Worm (Caenorhabditis elegans) whole organism, dauer: ENCODE results near the gene K08B12.3.

Experiments used
- unc-62 ChIP-seq: sonication (generic microtip); optimal IDR thresholded peaks from 2 replicates; lab custom pipeline; 2017; ENCODE audit warnings: missing biosample characterization, missing genetic modification reagents, missing genetic modification characterization

K08B12.3 gene

DNA sequence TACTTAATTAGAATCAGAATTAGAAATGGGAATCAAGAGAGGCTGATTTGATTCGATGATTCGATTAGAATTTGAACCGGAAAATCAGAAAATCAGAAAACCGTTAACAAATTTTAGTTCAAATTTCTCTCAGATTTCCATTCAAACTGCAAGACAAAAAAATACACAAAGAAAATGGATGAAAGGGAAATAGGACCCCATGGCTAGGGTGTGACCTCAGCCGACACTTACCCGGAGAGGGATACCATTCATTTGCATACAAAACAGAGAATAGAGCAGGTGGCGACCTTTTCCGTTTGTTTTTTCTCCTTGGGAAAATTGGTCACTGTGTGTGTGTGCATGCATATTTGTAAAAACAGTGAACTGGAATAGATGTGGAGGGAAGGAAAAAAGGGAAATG, 1.0 kb upstream of the K08B12.3 start:
- no peak for TF ChIP-seq unc-62 (GFP tag; lab: Kevin White, UChicago)

DNA sequence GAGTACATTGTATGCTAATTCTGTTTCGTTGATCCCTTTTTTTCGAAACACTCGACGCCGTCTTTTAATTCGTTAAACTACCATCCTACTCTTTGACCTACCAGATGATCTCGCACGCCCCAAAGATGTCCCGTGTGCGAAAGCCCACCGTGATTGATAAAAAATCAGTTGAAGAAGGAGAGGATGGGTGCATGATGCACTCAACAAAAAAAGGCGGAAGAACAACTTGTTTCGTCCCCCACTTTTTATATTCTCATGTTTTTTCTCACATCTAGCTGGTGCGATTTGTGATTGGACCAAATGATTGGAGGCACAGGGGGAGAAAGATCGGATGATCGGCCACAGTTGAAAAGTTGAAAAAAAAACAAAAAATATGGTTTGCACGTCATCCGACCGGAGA, 3.4 kb downstream of the K08B12.3 start:
- no peak for TF ChIP-seq unc-62 (GFP tag; lab: Kevin White, UChicago)

DNA sequence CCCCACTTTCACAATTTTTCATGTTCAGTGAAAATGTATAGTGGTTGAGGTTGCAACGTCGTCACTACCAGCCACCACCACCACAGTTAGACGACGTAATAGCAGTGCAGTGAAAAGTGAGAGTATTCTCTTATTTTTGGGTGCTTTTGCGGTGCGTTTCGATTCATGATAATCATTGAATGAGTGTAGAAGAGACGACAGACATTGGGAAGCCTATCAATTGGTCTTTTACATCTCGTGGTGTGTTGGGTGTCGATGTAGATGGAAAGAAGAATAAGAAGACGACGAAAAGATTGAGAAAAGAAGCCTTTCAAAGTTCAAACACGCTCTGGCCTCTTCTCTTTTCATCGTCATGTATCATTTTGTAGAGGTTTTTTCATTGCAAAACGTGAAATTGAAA, 4.9 kb downstream of the K08B12.3 start:
- no peak for TF ChIP-seq unc-62 (GFP tag; lab: Kevin White, UChicago)

DNA sequence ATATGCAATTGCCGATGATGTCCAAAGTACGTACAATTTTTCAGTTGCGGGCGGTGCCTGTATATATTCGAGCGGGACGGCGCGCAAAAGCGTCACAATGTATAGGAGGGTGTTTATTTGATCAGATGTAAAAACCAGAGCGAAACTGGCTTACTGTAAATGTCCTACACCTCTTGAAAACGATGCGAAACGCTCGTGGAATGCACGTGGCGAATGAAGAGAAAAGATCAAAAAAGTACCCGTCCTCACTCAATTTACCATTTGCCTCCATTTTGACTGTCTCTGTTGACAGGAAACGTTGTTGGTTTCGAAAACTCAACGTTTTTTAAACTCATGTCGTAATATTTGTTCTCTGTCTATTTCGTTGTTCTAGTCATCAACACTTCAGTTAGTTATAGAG, 5.8 kb downstream of the K08B12.3 start:
- no peak for TF ChIP-seq unc-62 (GFP tag; lab: Kevin White, UChicago)

DNA sequence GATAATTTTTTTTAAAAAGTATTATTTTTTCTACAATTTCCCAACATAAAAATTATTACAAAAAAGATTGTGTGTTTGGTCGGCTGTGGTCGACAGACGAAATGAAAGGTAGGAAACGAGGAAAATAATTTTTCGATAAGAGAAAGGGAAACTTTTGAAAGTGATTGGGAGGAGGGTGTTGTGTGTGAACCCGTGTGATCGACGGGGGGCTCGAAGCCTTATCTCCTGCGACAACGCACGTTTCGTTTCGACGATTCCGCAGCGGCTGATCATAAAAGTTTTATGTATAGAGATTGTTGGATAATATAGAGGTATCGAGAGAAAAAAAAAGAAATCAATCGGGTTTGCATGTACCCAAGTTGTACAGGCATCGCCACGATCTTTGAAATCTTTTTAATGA, 8.3 kb downstream of the K08B12.3 start:
- TF ChIP-seq unc-62 (GFP tag; lab: Kevin White, UChicago), result no peak

DNA sequence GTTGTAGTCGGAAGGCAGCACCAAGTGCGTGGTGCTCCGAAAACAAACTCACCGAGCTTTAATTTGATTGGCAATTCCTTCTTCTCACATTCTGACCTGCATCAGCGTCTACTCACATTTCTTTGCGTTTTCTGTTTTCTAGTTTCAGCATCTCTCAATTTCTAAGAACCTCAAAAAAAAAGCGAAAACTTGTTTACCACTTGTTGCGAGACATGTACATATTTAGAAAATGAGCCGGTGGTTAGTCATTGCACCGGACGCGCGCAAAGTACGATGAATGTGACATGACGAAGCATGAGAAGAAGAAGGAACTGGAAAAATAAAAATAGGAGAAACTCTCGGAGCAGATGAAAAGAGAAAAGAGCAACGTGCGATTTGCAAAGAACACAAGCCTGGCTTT, 9.7 kb downstream of the K08B12.3 start:
- TF ChIP-seq unc-62 (GFP tag; lab: Kevin White, UChicago), result no peak

DNA sequence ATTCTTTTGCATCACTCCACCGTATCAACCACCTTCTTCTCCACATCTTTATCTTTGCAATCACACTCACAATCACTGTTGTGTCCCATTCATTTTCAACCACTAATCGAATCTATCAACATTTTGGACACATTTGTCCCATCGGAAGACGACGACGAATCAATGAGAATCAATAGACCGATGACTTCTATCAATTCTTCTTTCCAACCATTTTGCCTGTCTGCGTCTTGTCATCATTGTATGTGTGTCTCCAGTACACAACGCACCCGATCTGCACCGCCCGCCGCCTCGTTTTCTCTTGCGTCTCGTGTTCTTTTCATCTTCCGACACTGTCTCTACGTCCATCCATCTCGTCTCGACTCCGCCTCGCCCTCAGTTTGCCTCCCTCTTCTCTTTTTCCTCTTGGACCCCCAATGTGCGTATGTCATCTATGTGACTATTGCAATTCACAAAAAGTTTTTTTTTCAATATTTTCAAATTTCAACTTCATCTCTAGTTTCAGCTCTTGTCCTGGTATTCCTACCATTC, 11.5 kb downstream of the K08B12.3 start, which contains the start of gene dmd-7:
Gene dmd-7, plus strand, starts transcription at position 478 of the 528 bp plus-strand sequence.
- TF ChIP-seq unc-62 (GFP tag; lab: Kevin White, UChicago), result no peak

DNA sequence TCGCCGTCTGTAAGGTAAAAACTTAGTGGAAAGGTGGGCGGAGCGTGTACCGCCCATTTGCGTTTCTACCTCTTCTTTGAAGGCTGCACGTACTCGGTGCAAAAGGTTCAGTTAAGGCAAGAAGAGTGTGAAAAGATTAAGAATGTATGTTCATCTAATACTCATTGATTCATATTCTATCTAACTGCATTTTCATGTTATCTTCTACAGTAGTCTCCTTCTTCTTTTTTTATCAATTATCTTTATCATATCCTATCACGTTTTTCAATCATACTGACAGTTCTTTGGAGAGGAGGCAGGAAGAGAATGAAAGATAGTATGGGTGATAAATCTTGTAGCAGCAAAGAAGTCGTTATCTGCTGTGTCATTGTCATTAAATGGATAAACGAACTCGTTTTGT, 12.4 kb downstream of the K08B12.3 start:
- TF ChIP-seq unc-62 (GFP tag; lab: Kevin White, UChicago), result no peak

DNA sequence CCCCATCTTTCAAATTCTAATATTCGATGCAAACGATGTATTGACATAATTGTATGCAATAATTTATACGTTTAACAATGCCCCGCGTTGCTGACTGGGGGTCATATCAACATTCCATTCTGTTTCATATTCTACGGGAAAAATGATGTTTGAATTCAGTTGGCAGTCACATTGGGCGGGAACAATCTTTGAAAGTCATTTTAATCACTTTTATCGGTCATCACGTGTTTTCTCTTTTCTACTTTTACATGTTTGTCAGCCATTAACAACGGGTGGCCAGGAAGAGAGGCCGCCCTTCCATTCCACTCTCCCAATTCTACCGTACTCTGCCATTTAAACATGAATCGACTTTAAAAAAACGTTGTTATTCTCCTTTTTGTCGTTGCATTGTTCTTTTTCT, 13.7 kb downstream of the K08B12.3 start:
- no peak for TF ChIP-seq unc-62 (GFP tag; lab: Kevin White, UChicago)

DNA sequence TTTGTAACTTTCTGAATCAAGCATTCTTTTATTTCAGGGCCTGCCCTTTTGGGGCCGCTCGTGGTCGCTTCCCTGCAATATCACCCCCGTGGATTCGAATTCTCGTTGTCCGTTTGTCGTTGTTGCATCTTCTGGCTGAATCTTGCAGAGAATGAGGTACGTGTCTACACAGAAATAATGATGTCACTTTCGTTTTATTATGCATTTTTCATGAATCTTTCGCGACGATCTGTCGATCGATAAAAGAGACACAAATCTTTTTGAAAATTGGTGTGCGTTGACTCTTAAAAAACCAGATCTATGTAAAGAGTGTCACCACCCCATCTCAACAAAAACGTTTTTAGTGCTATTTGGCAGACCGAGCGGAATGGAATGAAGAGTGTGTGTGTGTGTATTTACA, 14.2 kb downstream of the K08B12.3 start:
- no peak for TF ChIP-seq unc-62 (GFP tag; lab: Kevin White, UChicago)

DNA sequence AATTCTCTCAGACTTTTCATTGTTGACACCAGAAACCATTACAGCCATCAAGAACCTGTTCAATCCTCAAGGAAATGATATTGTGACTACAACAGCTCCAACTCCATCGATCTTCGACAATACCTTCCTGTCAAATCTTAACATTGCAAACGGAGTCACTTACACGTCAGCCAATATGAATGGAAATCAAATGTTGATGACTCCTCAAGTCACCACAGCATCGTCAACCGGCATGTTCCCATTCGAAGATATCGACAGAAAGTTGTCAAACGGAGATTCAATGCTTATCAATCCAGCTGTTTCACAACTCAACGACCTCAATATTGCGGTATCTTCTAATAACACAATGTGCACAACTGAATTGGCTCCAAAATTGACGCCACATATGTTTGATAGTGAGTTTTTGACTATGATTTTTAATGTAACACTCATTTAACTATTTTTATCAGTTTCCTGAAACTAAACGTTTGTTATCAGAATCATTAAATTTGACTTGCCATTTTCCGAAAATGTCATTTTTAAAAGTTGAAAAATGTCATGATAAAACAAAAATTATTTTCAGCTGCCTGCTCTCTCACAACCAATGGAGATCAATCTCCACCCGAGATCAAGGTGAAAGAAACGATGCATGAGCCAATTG, 16.1 kb downstream of the K08B12.3 start:
- TF ChIP-seq unc-62 (GFP tag; lab: Kevin White, UChicago), result no peak

DNA sequence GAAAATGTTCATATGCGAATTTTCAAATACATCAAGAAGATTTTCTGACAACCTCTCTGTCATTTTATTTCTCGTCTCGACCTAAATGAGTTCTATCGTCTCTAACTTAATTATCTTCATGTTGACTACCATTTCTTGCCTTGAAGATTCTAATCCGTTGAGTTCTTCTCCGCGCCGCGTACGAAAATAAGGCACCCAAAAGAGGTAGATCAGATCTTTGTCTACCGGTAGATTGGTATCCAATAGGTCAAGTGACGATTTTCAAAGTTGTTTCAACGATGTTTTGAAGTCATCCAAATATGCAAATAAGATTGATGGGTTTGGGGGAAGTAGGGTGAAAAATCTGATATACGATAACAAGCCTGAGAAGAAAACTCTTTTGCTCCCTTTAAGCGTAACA, 19.0 kb downstream of the K08B12.3 start:
- no peak for TF ChIP-seq unc-62 (GFP tag; lab: Kevin White, UChicago)

DNA sequence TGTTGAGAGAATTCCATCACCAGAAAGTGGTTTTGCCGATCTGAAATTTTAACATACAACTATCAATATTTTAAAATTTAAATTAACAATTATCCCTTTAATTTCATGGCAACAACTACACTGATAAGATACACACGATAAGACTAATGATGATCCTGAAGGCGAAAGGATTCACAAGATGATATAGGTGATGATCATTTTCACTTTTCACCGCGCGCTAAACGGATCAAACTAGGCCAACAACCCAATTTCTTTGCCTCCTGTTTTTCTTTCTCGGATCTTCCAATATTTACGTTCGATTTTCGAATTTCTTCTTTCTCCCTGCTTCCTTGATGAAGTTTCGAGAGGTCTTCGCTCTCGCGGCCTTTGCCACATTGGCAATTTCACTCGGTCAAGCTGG, 24.2 kb downstream of the K08B12.3 start, which contains the start of gene K08B12.1:
Gene K08B12.1, plus strand, starts transcription at position 229 of the 400 bp plus-strand sequence.
- TF ChIP-seq unc-62 (GFP tag; lab: Kevin White, UChicago), result no peak

DNA sequence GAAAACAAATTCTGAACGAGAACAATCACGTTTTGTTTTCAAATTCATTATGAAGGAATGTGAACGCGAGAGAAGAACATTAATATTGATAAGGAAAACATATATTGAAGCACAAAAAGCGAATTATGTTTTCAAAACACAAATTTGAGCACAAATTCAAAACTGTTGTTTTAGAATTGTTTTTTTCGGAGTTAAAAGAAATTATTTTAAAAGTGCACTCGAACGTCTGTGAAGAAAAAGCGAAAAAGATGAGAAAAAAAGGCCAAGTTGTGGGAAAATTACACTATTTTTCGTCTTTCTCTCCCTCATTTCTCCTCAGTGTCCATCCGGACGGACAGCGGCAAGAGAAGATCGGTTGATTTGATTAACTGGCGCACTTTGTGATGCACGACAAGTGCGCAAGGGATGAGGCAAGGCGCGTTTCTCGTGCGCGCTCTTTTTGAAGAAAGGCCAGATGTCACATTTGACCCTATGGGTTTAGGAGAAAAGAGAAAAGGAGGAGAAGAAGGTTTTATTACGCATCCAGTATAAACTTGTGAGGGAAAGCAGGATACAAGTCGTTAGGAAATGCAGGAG, 32.3 kb downstream of the K08B12.3 start, which contains the start of gene mrck-1:
Gene mrck-1, minus strand, starts transcription at position 51 of the 576 bp plus-strand sequence.
- no peak for TF ChIP-seq unc-62 (GFP tag; lab: Kevin White, UChicago)

DNA sequence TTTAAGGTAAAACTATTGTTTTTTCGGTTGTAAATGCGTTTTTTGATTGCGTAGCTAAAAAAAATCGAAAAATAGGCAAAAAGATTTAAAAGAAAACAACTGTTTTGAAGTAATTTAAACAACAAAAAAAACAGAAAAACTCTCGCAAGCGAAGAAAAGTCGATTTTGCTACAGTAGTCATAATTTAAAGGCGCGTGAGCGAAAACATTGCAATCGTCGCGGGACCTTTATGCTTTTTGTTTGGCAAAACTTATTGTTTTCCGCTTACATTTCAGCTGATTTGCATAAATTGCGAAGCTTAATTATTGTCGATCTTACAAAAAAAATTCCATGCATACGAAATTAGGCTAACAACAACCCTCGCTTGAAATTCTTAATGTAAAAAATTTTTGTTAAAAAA, 33.0 kb downstream of the K08B12.3 start:
- no peak for TF ChIP-seq unc-62 (GFP tag; lab: Kevin White, UChicago)

DNA sequence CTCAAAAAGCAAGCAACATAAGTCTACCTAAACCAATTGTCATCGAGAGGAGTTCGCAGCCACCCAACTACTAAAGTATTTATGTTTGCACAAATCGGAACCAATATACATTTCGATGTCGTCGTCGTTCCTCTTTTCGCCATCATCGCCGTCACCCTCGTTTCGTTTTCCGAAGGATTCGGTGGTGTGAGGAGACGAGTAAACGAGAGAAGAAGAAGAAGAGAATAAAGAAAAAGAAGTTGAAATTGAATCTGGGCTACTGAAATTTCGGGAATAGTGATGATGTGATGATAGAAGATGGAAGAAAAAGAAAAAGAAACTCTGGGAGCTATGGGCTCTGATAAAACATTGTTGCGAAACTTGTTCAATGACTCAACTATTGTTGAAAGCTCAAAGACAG, 33.5 kb downstream of the K08B12.3 start:
- TF ChIP-seq unc-62 (GFP tag; lab: Kevin White, UChicago), result no peak

DNA sequence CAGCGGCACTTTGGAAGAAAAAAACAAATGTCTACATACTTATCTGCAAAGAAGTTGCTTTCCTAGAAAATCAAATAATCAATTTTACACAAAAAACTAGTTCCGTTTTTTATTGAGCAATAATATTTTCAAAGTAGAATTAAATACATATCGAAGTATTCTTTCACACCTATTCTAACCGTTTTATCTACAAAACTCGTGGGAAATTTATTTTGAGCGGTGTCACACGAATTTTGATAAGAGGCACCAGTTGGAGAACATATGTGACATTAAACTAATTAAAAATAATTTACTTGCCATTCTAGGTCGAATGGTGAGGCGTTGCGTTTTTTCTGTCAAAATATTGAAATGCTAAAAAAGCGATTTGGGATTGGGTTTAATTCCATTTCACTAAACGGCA, 34.0 kb downstream of the K08B12.3 start:
- no peak for TF ChIP-seq unc-62 (GFP tag; lab: Kevin White, UChicago)
